Worm (Caenorhabditis elegans): ENCODE results near the gene Y49E10.4.

The Y49E10.4 gene

ce11 chrIII:12351301-12351700 lies 32.3 kb downstream of the Y49E10.4 start, which contains the start of the genes pph-4.1 and Y75B8A.31 (continued):
- TF ChIP-seq hmg-20 (GFP tag; IDR thresholded peaks at IDR 0.05) (0 out of 2 replicates have a peak, but pooled peaks have one; percentile 15), ceh-58 (GFP tag; IDR thresholded peaks at IDR 0.05) (no peak), let-607 (tag; optimal IDR thresholded peaks at IDR 0.05) (peak in 1 of 2 experiments; percentile 65), lag-1 (GFP tag; IDR thresholded peaks at IDR 0.05) (no peak), egl-44 (GFP tag; IDR thresholded peaks at IDR 0.05) (no peak), hlh-26 (GFP tag; conservative IDR thresholded peaks at IDR 0.05) (no peak), madf-8 (GFP tag; conservative IDR thresholded peaks at IDR 0.05) (peak; percentile 41; the same call in 1 of the 2 replicates), B0336.3 (GFP tag; IDR thresholded peaks at IDR 0.05) (0 out of 2 replicates have a peak, but pooled peaks have one; percentile 25)

- no peak for TF ChIP-seq snpc-4 (GFP tag; optimal IDR thresholded peaks at IDR 0.05)
- TF ChIP-seq snpc-4 (tag; optimal IDR thresholded peaks at IDR 0.05): no peak
- TF ChIP-seq sea-2 (GFP tag; IDR thresholded peaks at IDR 0.05): no peak
- TF ChIP-seq ztf-25 (GFP tag; IDR thresholded peaks at IDR 0.05): no peak
- no peak for TF ChIP-seq F22D6.2 (tag; optimal IDR thresholded peaks at IDR 0.05)
- TF ChIP-seq nfya-2 (GFP tag; IDR thresholded peaks at IDR 0.05): no peak
- TF ChIP-seq ztf-26 (tag; optimal IDR thresholded peaks at IDR 0.05): no peak
- no peak for TF ChIP-seq hlh-26 (GFP tag; conservative IDR thresholded peaks at IDR 0.05)
- TF ChIP-seq rcor-1 (GFP tag; IDR thresholded peaks at IDR 0.05): no peak
- TF ChIP-seq egrh-3 (GFP tag; IDR thresholded peaks at IDR 0.05): no peak
- TF ChIP-seq B0019.2 (GFP tag; conservative IDR thresholded peaks at IDR 0.05): no peak
- no peak for TF ChIP-seq hsf-1 (GFP tag; IDR thresholded peaks at IDR 0.05)
- TF ChIP-seq Y79H2A.3 (GFP tag; conservative IDR thresholded peaks at IDR 0.05): no peak
Measured at ce11 chrIII:12349027-12349426, 34.6 kb downstream of the Y49E10.4 start.

ce11 chrIII:12344940-12345339 lies 38.7 kb downstream of the Y49E10.4 start:
- TF ChIP-seq him-1 (tag; optimal IDR thresholded peaks at IDR 0.05) (peak; percentile 52), tlf-1 (GFP tag; optimal IDR thresholded peaks at IDR 0.05) (no peak), ztf-25 (GFP tag; IDR thresholded peaks at IDR 0.05) (no peak), somi-1 (GFP tag; optimal IDR thresholded peaks at IDR 0.05) (no peak), nhr-179 (tag; optimal IDR thresholded peaks at IDR 0.05) (no peak), hrde-1 (tag; optimal IDR thresholded peaks at IDR 0.05; ENCODE audit: borderline replicate concordance) (no peak), nfyb-1 (GFP tag; IDR thresholded peaks at IDR 0.05) (peak; percentile 89), F57A8.1 (GFP tag; optimal IDR thresholded peaks at IDR 0.05) (no peak), akir-1 (GFP tag; optimal IDR thresholded peaks at IDR 0.05) (no peak), chd-7 (tag; optimal IDR thresholded peaks at IDR 0.05) (no peak), unc-130 (GFP tag; optimal IDR thresholded peaks at IDR 0.05) (no peak), bed-2 (GFP tag; IDR thresholded peaks at IDR 0.05) (no peak), nhr-27 (tag; optimal IDR thresholded peaks at IDR 0.05) (no peak)

ce11 chrIII:12335400-12335994 lies 48.1 kb downstream of the Y49E10.4 start:
- TF ChIP-seq mel-28 (tag; optimal IDR thresholded peaks at IDR 0.05; ENCODE audit: borderline replicate concordance) (no peak), attf-5 (GFP tag; optimal IDR thresholded peaks at IDR 0.05) (peak; percentile 24), nhr-90 (tag; optimal IDR thresholded peaks at IDR 0.05) (peak; percentile 6), nfyb-1 (GFP tag; IDR thresholded peaks at IDR 0.05) (no peak), atf-7 (tag; optimal IDR thresholded peaks at IDR 0.05) (peak; percentile 31), tbp1 (GFP tag; optimal IDR thresholded peaks at IDR 0.05) (peak; percentile 28), pbrm-1 (GFP tag; IDR thresholded peaks at IDR 0.05) (no peak), Y79H2A.3 (GFP tag; conservative IDR thresholded peaks at IDR 0.05) (no peak), F37B4.10 (GFP tag; IDR thresholded peaks at IDR 0.05) (no peak), sdz-38 (tag; optimal IDR thresholded peaks at IDR 0.05) (no peak), Y53F4B.3 (GFP tag; IDR thresholded peaks at IDR 0.05) (no peak), aptf-3 (GFP tag; IDR thresholded peaks at IDR 0.05) (no peak), ztf-18 (tag; optimal IDR thresholded peaks at IDR 0.05) (no peak), cebp-1 (GFP tag; IDR thresholded peaks at IDR 0.05) (no peak), cebp-1 (tag; optimal IDR thresholded peaks at IDR 0.05) (peak; percentile 64), nhr-179 (tag; optimal IDR thresholded peaks at IDR 0.05) (no peak)
